Worm (Caenorhabditis elegans) whole organism, midembryonic: ENCODE results near the gene mbk-2.

Experiments
- T22C8.4 ChIP-seq: fragments of 200-800 bp; sonication (Bioruptor generic); IDR thresholded peaks from 2 replicates; pipeline ENCODE4 v1.3.6; 2022; ENCODE audit warnings: missing genetic modification characterization, missing compliant biosample characterization
- cog-1 ChIP-seq: sonication (generic microtip); optimal IDR thresholded peaks from 2 replicates; lab custom pipeline; 2016; ENCODE audit warnings: missing genetic modification characterization, missing compliant biosample characterization
- flt-1 ChIP-seq: fragments of 200-800 bp; sonication (Bioruptor generic); IDR thresholded peaks from 2 replicates; pipeline ENCODE4 v1.3.6; 2022; ENCODE audit warnings: missing genetic modification characterization, missing compliant biosample characterization
- klf-2 ChIP-seq: fragments of 200-800 bp; sonication (Bioruptor generic); conservative IDR thresholded peaks from 2 replicates; pipeline ENCODE4 v1.3.6; 2022; ENCODE audit warnings: missing genetic modification reagents, missing genetic modification characterization, missing compliant biosample characterization
- med-1 ChIP-seq: sonication (generic microtip); optimal IDR thresholded peaks from 2 replicates; lab custom pipeline; 2017; ENCODE audit warnings: missing genetic modification characterization, mild to moderate bottlenecking, missing compliant biosample characterization, antibody characterized with exemption, missing genetic modification reagents; ENCODE audit not compliant: insufficient read depth
- ref-1 ChIP-seq: fragments of 200-800 bp; sonication (Bioruptor generic); conservative IDR thresholded peaks from 2 replicates; pipeline ENCODE4 v1.3.6; 2022; ENCODE audit warnings: missing genetic modification reagents, missing genetic modification characterization, missing compliant biosample characterization
- tab-1 ChIP-seq: fragments of 200-800 bp; sonication (Bioruptor generic); IDR thresholded peaks from 2 replicates; pipeline ENCODE4 v1.3.6; 2022; ENCODE audit warnings: missing genetic modification characterization, missing compliant biosample characterization
- ztf-23 ChIP-seq: fragments of 200-800 bp; sonication (Bioruptor generic); IDR thresholded peaks from 2 replicates; pipeline ENCODE4 v1.3.6; 2022; ENCODE audit warnings: missing genetic modification reagents, missing genetic modification characterization, missing compliant biosample characterization
- ztf-29 ChIP-seq: fragments of 200-800 bp; sonication (Bioruptor generic); IDR thresholded peaks from 2 replicates; pipeline ENCODE4 v1.3.6; 2022; ENCODE audit warnings: missing genetic modification reagents, missing genetic modification characterization, missing compliant biosample characterization

DNA sequence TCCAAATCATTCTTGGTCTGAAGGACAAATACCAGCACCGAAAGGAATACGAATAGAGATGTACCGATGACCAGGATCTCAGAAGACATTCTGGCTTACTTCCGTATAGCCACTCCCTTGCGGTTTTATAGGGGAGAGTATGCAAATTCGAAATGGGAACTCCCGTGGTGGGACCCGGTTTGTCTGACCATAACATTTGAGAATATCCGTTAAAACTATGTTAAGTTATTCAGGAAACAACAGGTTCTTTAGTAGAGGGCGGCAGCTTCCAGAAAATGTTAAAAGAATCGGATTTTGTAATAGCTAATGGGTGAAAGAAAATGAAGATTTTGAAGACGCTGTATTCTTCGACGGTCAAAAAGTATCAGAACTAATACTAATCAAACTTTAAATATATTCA is 58.2 kb downstream of the mbk-2 start, which contains the start of gene col-131:
- TF ChIP-seq ztf-29 (GFP tag; lab: Robert Waterston, UW) (no peak), cog-1 (no peak), ztf-23 (no peak), med-1 (GFP tag; lab: Kevin White, UChicago) (no peak), tab-1 (GFP tag; lab: Robert Waterston, UW) (no peak), T22C8.4 (GFP tag; lab: Robert Waterston, UW) (no peak), ref-1 (GFP tag; lab: Robert Waterston, UW) (no peak), flt-1 (GFP tag; lab: Robert Waterston, UW) (no peak), klf-2 (no peak)
